Worm (Caenorhabditis elegans): ENCODE data around the gene F37C12.10.

F37C12.10 gene

DNA sequence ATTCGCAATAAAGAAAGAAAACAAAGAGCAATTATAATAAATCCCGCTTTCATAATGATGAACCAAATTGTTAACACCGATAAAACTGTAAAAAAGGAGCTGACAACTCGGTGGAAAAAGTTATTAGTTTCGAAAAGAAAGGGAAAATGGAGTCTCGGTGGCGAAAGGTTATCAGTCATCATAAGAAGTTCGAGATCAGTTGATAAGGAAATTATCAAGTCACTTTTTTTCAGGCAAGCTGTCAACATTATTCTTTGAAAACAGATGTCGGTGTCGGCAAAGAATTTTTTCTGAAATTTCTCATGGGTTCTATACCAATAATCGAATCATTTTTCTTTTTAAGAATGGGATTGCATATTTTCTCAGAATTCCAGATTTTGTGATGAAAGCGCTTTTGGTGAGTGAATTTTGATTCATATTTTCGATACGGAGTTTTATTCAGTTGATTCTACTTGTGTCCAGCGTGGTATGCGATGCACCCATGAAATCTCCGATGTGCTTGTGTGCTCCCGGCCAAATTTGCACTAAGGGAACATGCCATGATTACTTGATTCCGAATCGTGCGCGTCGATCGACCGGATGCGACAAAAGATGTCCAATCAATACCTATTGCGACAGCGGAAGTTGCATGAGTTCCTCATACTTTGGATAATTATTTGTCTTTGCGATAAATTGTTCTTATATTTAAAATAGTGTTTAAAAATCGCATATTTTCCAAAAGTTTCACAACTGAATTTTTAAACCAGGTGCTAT, at the start of gene F37C12.10, which contains the start of gene F37C12.21:
Gene F37C12.10 (minus strand): TSS at position 85 of the 753 bp plus-strand sequence.
Gene F37C12.21 (plus strand): TSS at position 58 of the 753 bp plus-strand sequence.
- TF ChIP-seq ceh-28 (tag; optimal IDR thresholded peaks at IDR 0.05) (no peak), aly-2 (tag; optimal IDR thresholded peaks at IDR 0.05) (no peak), pqm-1 (tag; optimal IDR thresholded peaks at IDR 0.05) (peak; percentile 33), nhr-23 (tag; optimal IDR thresholded peaks at IDR 0.05) (no peak), unc-62 (GFP tag; optimal IDR thresholded peaks at IDR 0.05) (no peak), daf-12 (tag; optimal IDR thresholded peaks at IDR 0.05) (no peak), elt-2 (tag; optimal IDR thresholded peaks at IDR 0.05) (peak; percentile 77), pha-4 (tag; optimal IDR thresholded peaks at IDR 0.05) (peak; percentile 4)

DNA sequence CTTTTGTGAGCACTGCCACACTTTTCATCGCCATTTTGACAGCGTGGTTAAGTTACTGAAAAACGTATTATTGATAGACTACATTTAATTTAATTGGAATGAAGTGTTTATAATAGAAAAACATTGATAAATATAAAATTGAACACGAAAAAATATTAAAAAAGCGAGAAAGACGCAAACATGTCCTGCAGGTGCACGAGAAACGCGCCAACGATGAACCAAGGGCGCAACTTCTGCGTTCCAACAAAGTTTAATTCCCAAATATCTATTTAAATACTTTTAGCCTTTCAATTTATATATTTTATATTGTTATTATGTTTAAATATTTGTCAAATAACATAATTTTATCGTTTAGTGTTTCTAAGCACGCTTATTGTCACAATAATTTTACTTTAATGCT, 46.0 kb upstream of the F37C12.10 start, which contains the start of gene ndus-8:
Gene ndus-8 (minus strand): TSS at position 55 of the 400 bp plus-strand sequence.
- no peak for TF ChIP-seq ztf-4 (tag; optimal IDR thresholded peaks at IDR 0.05)
- TF ChIP-seq elt-1 (tag; optimal IDR thresholded peaks at IDR 0.05), result no peak
- peak; percentile 25 for TF ChIP-seq jun-1 (tag; optimal IDR thresholded peaks at IDR 0.05)
- no peak for TF ChIP-seq nhr-77 (tag; optimal IDR thresholded peaks at IDR 0.05)
- TF ChIP-seq tbx-2 (tag; optimal IDR thresholded peaks at IDR 0.05), result no peak
- no peak for TF ChIP-seq skn-1 (tag; optimal IDR thresholded peaks at IDR 0.05)
- TF ChIP-seq fos-1 (tag; optimal IDR thresholded peaks at IDR 0.05), result no peak
- no peak for TF ChIP-seq R02D3.7 (tag; optimal IDR thresholded peaks at IDR 0.05)
- no peak for TF ChIP-seq nhr-12 (tag; optimal IDR thresholded peaks at IDR 0.05)
- TF ChIP-seq egl-27 (tag; optimal IDR thresholded peaks at IDR 0.05), result no peak
- TF ChIP-seq nhr-11 (tag; optimal IDR thresholded peaks at IDR 0.05), result no peak
- TF ChIP-seq ZK546.5 (tag; optimal IDR thresholded peaks at IDR 0.05), result no peak
- peak; percentile 89 for TF ChIP-seq nhr-23 (tag; optimal IDR thresholded peaks at IDR 0.05)
- no peak for TF ChIP-seq fkh-10 (GFP tag; optimal IDR thresholded peaks at IDR 0.05)
- TF ChIP-seq daf-12 (tag; optimal IDR thresholded peaks at IDR 0.05), result no peak
- no peak for TF ChIP-seq ceh-9 (tag; optimal IDR thresholded peaks at IDR 0.05)
- no peak for TF ChIP-seq fkh-2 (tag; optimal IDR thresholded peaks at IDR 0.05)
- peak; percentile 24 for TF ChIP-seq lin-39 (tag; optimal IDR thresholded peaks at IDR 0.05)
- TF ChIP-seq ceh-28 (tag; optimal IDR thresholded peaks at IDR 0.05), result peak; percentile 7
- peak; percentile 44 for TF ChIP-seq nhr-43 (tag; optimal IDR thresholded peaks at IDR 0.05; ENCODE audit: poor library complexity, severe bottlenecking)
- peak; percentile 44 for TF ChIP-seq nhr-25 (tag; optimal IDR thresholded peaks at IDR 0.05)
- no peak for TF ChIP-seq elt-3 (tag; optimal IDR thresholded peaks at IDR 0.05)
- TF ChIP-seq lin-15B (tag; optimal IDR thresholded peaks at IDR 0.05), result peak; percentile 64
- TF ChIP-seq nhr-28 (tag; optimal IDR thresholded peaks at IDR 0.05), result no peak
- peak; percentile 45 for TF ChIP-seq hmg-11 (tag; optimal IDR thresholded peaks at IDR 0.05)
- TF ChIP-seq nhr-67 (tag; optimal IDR thresholded peaks at IDR 0.05), result no peak
- no peak for TF ChIP-seq mdl-1 (tag; optimal IDR thresholded peaks at IDR 0.05)
- TF ChIP-seq pha-4 (tag; optimal IDR thresholded peaks at IDR 0.05), result peak; percentile 88
- peak; percentile 30 for TF ChIP-seq lsy-12 (tag; optimal IDR thresholded peaks at IDR 0.05)
- no peak for TF ChIP-seq nhr-76 (tag; optimal IDR thresholded peaks at IDR 0.05)
- no peak for TF ChIP-seq nhr-237 (tag; optimal IDR thresholded peaks at IDR 0.05)
- no peak for TF ChIP-seq sea-2 (GFP tag; optimal IDR thresholded peaks at IDR 0.05)
- peak; percentile 90 for TF ChIP-seq snpc-4 (tag; optimal IDR thresholded peaks at IDR 0.05)
- no peak for TF ChIP-seq aly-2 (tag; optimal IDR thresholded peaks at IDR 0.05)
- TF ChIP-seq eor-1 (tag; optimal IDR thresholded peaks at IDR 0.05), result no peak
- no peak for TF ChIP-seq ztf-11 (tag; optimal IDR thresholded peaks at IDR 0.05)
- TF ChIP-seq egl-5 (tag; optimal IDR thresholded peaks at IDR 0.05), result peak; percentile 5
- peak; percentile 52 for TF ChIP-seq nfya-1 (tag; optimal IDR thresholded peaks at IDR 0.05; ENCODE audit: insufficient read depth)
- no peak for TF ChIP-seq pqm-1 (tag; optimal IDR thresholded peaks at IDR 0.05)
- TF ChIP-seq unc-62 (GFP tag; optimal IDR thresholded peaks at IDR 0.05), result no peak
- TF ChIP-seq ceh-16 (tag; optimal IDR thresholded peaks at IDR 0.05), result no peak
- TF ChIP-seq elt-2 (tag; optimal IDR thresholded peaks at IDR 0.05), result peak; percentile 32
- TF ChIP-seq zag-1 (tag; optimal IDR thresholded peaks at IDR 0.05), result no peak
- TF ChIP-seq ama-1 (optimal IDR thresholded peaks at IDR 0.05), result no peak
- no peak for TF ChIP-seq mml-1 (tag; optimal IDR thresholded peaks at IDR 0.05)

Measured in whole organism, L3 larva.